Worm (Caenorhabditis elegans): Measurements from ENCODE around the gene noca-2.

DNA sequence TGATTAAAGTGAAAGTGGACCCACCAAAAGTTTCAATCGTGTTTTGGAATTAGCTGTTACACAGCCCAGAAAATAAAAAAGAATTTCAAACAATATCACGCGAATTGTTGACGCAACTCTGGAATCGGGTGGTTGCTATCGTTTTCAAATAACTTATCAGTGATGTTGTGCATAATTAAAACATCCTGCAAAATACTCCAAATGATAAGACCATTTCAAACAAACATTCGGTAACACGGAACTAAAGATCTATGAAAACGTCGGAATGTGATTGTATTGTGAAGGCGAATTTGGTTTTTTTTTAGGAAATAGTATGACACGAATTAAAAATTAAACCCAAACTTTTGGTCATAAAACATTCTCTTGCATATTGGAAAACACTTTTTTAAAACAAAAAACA, 38.3 kb upstream of the noca-2 start, which contains the start of gene spp-30:
- TF ChIP-seq unc-62 (GFP tag; optimal IDR thresholded peaks at IDR 0.05) (no peak), ZK546.5 (tag; optimal IDR thresholded peaks at IDR 0.05) (no peak), lin-39 (tag; optimal IDR thresholded peaks at IDR 0.05) (no peak)

All from whole organism, L2 larva.